Fruit fly (Drosophila melanogaster) whole organism, prepupa: ENCODE results near the gene CG11601.
A peak's percentile ranks its signal among the peaks of the same experiment; 100 is the strongest.

Experiments
- Blimp-1 ChIP-seq: fragments of 200-800 bp; sonication (Bioruptor generic); optimal IDR thresholded peaks from 3 replicates; lab custom pipeline; 2017; ENCODE audit warnings: missing biosample characterization, missing genetic modification characterization, mild to moderate bottlenecking, moderate library complexity, missing genetic modification reagents
- CG10631 ChIP-seq: fragments of 200-800 bp; sonication (Bioruptor generic); optimal IDR thresholded peaks from 2 replicates; lab custom pipeline; 2016; ENCODE audit warnings: missing biosample characterization, missing genetic modification characterization
- CG10669 ChIP-seq: fragments of 200-800 bp; sonication (Bioruptor generic); optimal IDR thresholded peaks from 3 replicates; lab custom pipeline; 2018; ENCODE audit warnings: missing biosample characterization, mild to moderate bottlenecking, missing genetic modification characterization, moderate library complexity
- CG11762 ChIP-seq: fragments of 200-800 bp; sonication (Bioruptor generic); optimal IDR thresholded peaks from 3 replicates; lab custom pipeline; 2016; ENCODE audit warnings: missing biosample characterization, missing genetic modification characterization; ENCODE audit not compliant: insufficient read depth
- CG11902 ChIP-seq: fragments of 200-800 bp; sonication (Bioruptor generic); optimal IDR thresholded peaks from 3 replicates; lab custom pipeline; 2016; ENCODE audit warnings: missing biosample characterization, missing genetic modification characterization
- CG15336 ChIP-seq: fragments of 200-800 bp; sonication (Bioruptor generic); IDR thresholded peaks from 2 replicates; pipeline ENCODE4 v1.3.6; 2022; ENCODE audit warnings: missing biosample characterization, missing genetic modification characterization
- CG16779 ChIP-seq: fragments of 200-800 bp; sonication (Bioruptor generic); optimal IDR thresholded peaks from 3 replicates; lab custom pipeline; 2017; ENCODE audit warnings: missing biosample characterization, mild to moderate bottlenecking, missing genetic modification characterization
- CG3032 ChIP-seq: fragments of 200-800 bp; optimal IDR thresholded peaks from 2 replicates; lab custom pipeline; 2019; ENCODE audit warnings: missing biosample characterization, mild to moderate bottlenecking, missing genetic modification characterization, moderate library complexity
- CG31627 ChIP-seq: fragments of 200-800 bp; sonication (Bioruptor generic); optimal IDR thresholded peaks from 3 replicates; lab custom pipeline; 2016; ENCODE audit warnings: missing biosample characterization, missing genetic modification characterization
- CG34406 ChIP-seq: fragments of 200-800 bp; sonication (Bioruptor generic); optimal IDR thresholded peaks from 3 replicates; lab custom pipeline; 2016; ENCODE audit warnings: missing biosample characterization, missing genetic modification characterization
- CG3919 ChIP-seq: fragments of 200-800 bp; sonication (Bioruptor generic); optimal IDR thresholded peaks from 3 replicates; lab custom pipeline; 2016; ENCODE audit warnings: missing biosample characterization, missing genetic modification characterization
- CG4318 ChIP-seq: fragments of 200-800 bp; sonication (Bioruptor generic); optimal IDR thresholded peaks from 3 replicates; lab custom pipeline; 2017; ENCODE audit warnings: missing biosample characterization, mild to moderate bottlenecking, missing genetic modification characterization
- CG6163 ChIP-seq: fragments of 200-800 bp; sonication (Bioruptor generic); IDR thresholded peaks from 3 replicates; pipeline ENCODE4 v1.3.6; 2022; ENCODE audit warnings: missing biosample characterization, missing genetic modification characterization
- CG6276 ChIP-seq: fragments of 200-800 bp; sonication (Bioruptor generic); optimal IDR thresholded peaks from 2 replicates; lab custom pipeline; 2017; ENCODE audit warnings: missing biosample characterization, mild to moderate bottlenecking, missing genetic modification characterization
- CG6808 ChIP-seq: fragments of 200-800 bp; sonication (Bioruptor generic); optimal IDR thresholded peaks from 3 replicates; lab custom pipeline; 2017; ENCODE audit warnings: missing biosample characterization, missing genetic modification characterization, mild to moderate bottlenecking, moderate library complexity, missing genetic modification reagents
- CG8119 ChIP-seq: fragments of 200-800 bp; sonication (Bioruptor generic); IDR thresholded peaks from 3 replicates; pipeline ENCODE4 v1.3.6; 2022; ENCODE audit warnings: missing biosample characterization, missing genetic modification characterization
- CG8319 ChIP-seq: fragments of 200-800 bp; sonication (Bioruptor generic); optimal IDR thresholded peaks from 3 replicates; lab custom pipeline; 2016; ENCODE audit warnings: missing biosample characterization, missing genetic modification characterization
- CG8632 ChIP-seq: fragments of 200-800 bp; sonication (Bioruptor generic); optimal IDR thresholded peaks from 3 replicates; lab custom pipeline; 2016; ENCODE audit warnings: missing biosample characterization, missing genetic modification characterization
- CG9139 ChIP-seq: fragments of 200-800 bp; sonication (Bioruptor generic); optimal IDR thresholded peaks from 3 replicates; lab custom pipeline; 2017; ENCODE audit warnings: missing biosample characterization, mild to moderate bottlenecking, missing genetic modification characterization
- Eip75B ChIP-seq: fragments of 200-800 bp; sonication (Bioruptor generic); optimal IDR thresholded peaks from 3 replicates; lab custom pipeline; 2016; ENCODE audit warnings: missing biosample characterization, missing genetic modification characterization
- Eip78C ChIP-seq: fragments of 200-800 bp; sonication (Bioruptor generic); peaks from one replicate; lab custom pipeline; 2016; ENCODE audit warnings: missing biosample characterization, missing genetic modification characterization
- Eip93F ChIP-seq: fragments of 200-800 bp; sonication (Bioruptor generic); optimal IDR thresholded peaks from 2 replicates; lab custom pipeline; 2016; ENCODE audit warnings: missing biosample characterization, mild to moderate bottlenecking, missing genetic modification characterization
- Ets21C ChIP-seq: fragments of 200-800 bp; sonication (Bioruptor generic); optimal IDR thresholded peaks from 3 replicates; lab custom pipeline; 2016; ENCODE audit warnings: missing biosample characterization, missing genetic modification characterization
- Ets96B ChIP-seq: fragments of 200-800 bp; optimal IDR thresholded peaks from 2 replicates; lab custom pipeline; 2019; ENCODE audit warnings: missing biosample characterization, mild to moderate bottlenecking, missing genetic modification characterization, moderate library complexity
- Gug ChIP-seq: fragments of 200-800 bp; sonication (Bioruptor generic); IDR thresholded peaks from 2 replicates; pipeline ENCODE4 v1.3.6; 2022; ENCODE audit warnings: missing biosample characterization, missing genetic modification characterization
- Hr39 ChIP-seq: fragments of 200-800 bp; sonication (Bioruptor generic); optimal IDR thresholded peaks from 2 replicates; lab custom pipeline; 2016; ENCODE audit warnings: missing biosample characterization, missing genetic modification characterization
- Hr4 ChIP-seq: fragments of 200-800 bp; sonication (Bioruptor generic); optimal IDR thresholded peaks from 3 replicates; lab custom pipeline; 2016; ENCODE audit warnings: missing biosample characterization, missing genetic modification characterization
- Lpt ChIP-seq: fragments of 200-800 bp; sonication (Bioruptor generic); optimal IDR thresholded peaks from 3 replicates; lab custom pipeline; 2016; ENCODE audit warnings: missing biosample characterization, missing genetic modification characterization
- Met ChIP-seq: fragments of 200-800 bp; sonication (Bioruptor generic); optimal IDR thresholded peaks from 3 replicates; lab custom pipeline; 2016; ENCODE audit warnings: missing biosample characterization, missing genetic modification characterization
- OdsH ChIP-seq: fragments of 200-800 bp; sonication (Bioruptor generic); optimal IDR thresholded peaks from 3 replicates; lab custom pipeline; 2016; ENCODE audit warnings: missing biosample characterization, missing genetic modification characterization
- Smox ChIP-seq: fragments of 200-800 bp; sonication (Bioruptor generic); optimal IDR thresholded peaks from 3 replicates; lab custom pipeline; 2016; ENCODE audit warnings: missing biosample characterization, missing genetic modification characterization
- Sox102F ChIP-seq: fragments of 200-800 bp; sonication (Bioruptor generic); optimal IDR thresholded peaks from 2 replicates; lab custom pipeline; 2016; ENCODE audit warnings: missing biosample characterization, mild to moderate bottlenecking, missing genetic modification characterization
- Sox14 ChIP-seq: fragments of 200-800 bp; sonication (Bioruptor generic); optimal IDR thresholded peaks from 3 replicates; lab custom pipeline; 2016; ENCODE audit warnings: missing biosample characterization, missing genetic modification characterization
- Sox15 ChIP-seq: fragments of 200-800 bp; sonication (Bioruptor generic); optimal IDR thresholded peaks from 3 replicates; lab custom pipeline; 2016; ENCODE audit warnings: missing biosample characterization, missing genetic modification characterization
- acj6 ChIP-seq: fragments of 200-800 bp; sonication (Bioruptor generic); optimal IDR thresholded peaks from 3 replicates; lab custom pipeline; 2016; ENCODE audit warnings: missing biosample characterization, missing genetic modification characterization
- cyc ChIP-seq: fragments of 200-800 bp; sonication (Bioruptor generic); optimal IDR thresholded peaks from 3 replicates; lab custom pipeline; 2016; ENCODE audit warnings: missing biosample characterization, missing genetic modification characterization
- dac ChIP-seq: fragments of 200-800 bp; sonication (Bioruptor generic); optimal IDR thresholded peaks from 2 replicates; lab custom pipeline; 2017; ENCODE audit warnings: missing biosample characterization, mild to moderate bottlenecking, missing genetic modification characterization
- dsx ChIP-seq: fragments of 200-800 bp; optimal IDR thresholded peaks from 3 replicates; lab custom pipeline; 2019; ENCODE audit warnings: missing biosample characterization, mild to moderate bottlenecking, missing genetic modification characterization, moderate library complexity; ENCODE audit not compliant: poor library complexity, severe bottlenecking
- eg ChIP-seq: fragments of 200-800 bp; sonication (Bioruptor generic); IDR thresholded peaks from 3 replicates; pipeline ENCODE4 v1.3.6; 2022; ENCODE audit warnings: missing biosample characterization, missing genetic modification characterization
- esn ChIP-seq: fragments of 200-800 bp; sonication (Bioruptor generic); optimal IDR thresholded peaks from 2 replicates; lab custom pipeline; 2016; ENCODE audit warnings: missing biosample characterization, mild to moderate bottlenecking, missing genetic modification characterization, moderate library complexity
- fd59A ChIP-seq: fragments of 200-800 bp; sonication (Bioruptor generic); optimal IDR thresholded peaks from 2 replicates; lab custom pipeline; 2017; ENCODE audit warnings: missing biosample characterization, mild to moderate bottlenecking, missing genetic modification characterization, missing genetic modification reagents
- fkh ChIP-seq: fragments of 200-800 bp; sonication (Bioruptor generic); optimal IDR thresholded peaks from 3 replicates; lab custom pipeline; 2017; ENCODE audit warnings: missing biosample characterization, mild to moderate bottlenecking, missing genetic modification characterization, moderate library complexity
- lz ChIP-seq: fragments of 200-800 bp; sonication (Bioruptor generic); optimal IDR thresholded peaks from 3 replicates; lab custom pipeline; 2016; ENCODE audit warnings: missing biosample characterization, missing genetic modification characterization
- net ChIP-seq: fragments of 200-800 bp; sonication (Bioruptor generic); optimal IDR thresholded peaks from 3 replicates; lab custom pipeline; 2016; ENCODE audit warnings: missing biosample characterization, missing genetic modification characterization
- salr ChIP-seq, 2 experiments: fragments of 200-800 bp; sonication (Bioruptor generic); optimal IDR thresholded peaks; 3 replicates each; lab custom pipeline; 2016 to 2018; ENCODE audit warnings: missing biosample characterization in 2 of 2, missing genetic modification characterization in 2 of 2, mild to moderate bottlenecking in 1 of 2
- spab ChIP-seq: fragments of 200-800 bp; sonication (Bioruptor generic); optimal IDR thresholded peaks from 2 replicates; lab custom pipeline; 2017; ENCODE audit warnings: missing biosample characterization, mild to moderate bottlenecking, missing genetic modification characterization, missing genetic modification reagents
- ss ChIP-seq, 2 experiments: fragments of 200-800 bp; sonication (Bioruptor generic); optimal IDR thresholded peaks; 2 replicates in 1 of 2; 3 replicates in 1 of 2; lab custom pipeline; 2017 to 2018; ENCODE audit warnings: mild to moderate bottlenecking in 2 of 2, missing biosample characterization in 2 of 2, missing genetic modification characterization in 2 of 2, moderate library complexity in 1 of 2
- svp ChIP-seq: fragments of 200-800 bp; sonication (Bioruptor generic); peaks from one replicate; lab custom pipeline; 2016; ENCODE audit warnings: missing biosample characterization, missing genetic modification characterization
- topi ChIP-seq: fragments of 200-800 bp; sonication (Bioruptor generic); optimal IDR thresholded peaks from 3 replicates; lab custom pipeline; 2016; ENCODE audit warnings: missing biosample characterization, missing genetic modification characterization
- vri ChIP-seq: fragments of 200-800 bp; sonication (Bioruptor generic); optimal IDR thresholded peaks from 3 replicates; lab custom pipeline; 2016; ENCODE audit warnings: missing biosample characterization, mild to moderate bottlenecking, missing genetic modification characterization

The CG11601 gene

dm6 chr2L:305646-306045 is 22.6 kb upstream of the CG11601 start, which contains the start of gene Plc21C:
Plc21C (plus strand) TSS chr2L:305935.
- TF ChIP-seq Ets21C (GFP tag; lab: Kevin White, UChicago) (peak; percentile 47), Sox102F (GFP tag; lab: Kevin White, UChicago) (peak; percentile 33), CG8119 (no peak), Eip78C (GFP tag; lab: Kevin White, UChicago) (peak; percentile 77), Hr39 (GFP tag; lab: Kevin White, UChicago) (peak; percentile 55), net (no peak), CG10669 (GFP tag; lab: Kevin White, UChicago) (no peak), CG3919 (peak; percentile 37), spab (GFP tag; lab: Kevin White, UChicago) (no peak), Eip93F (GFP tag; lab: Kevin White, UChicago) (peak; percentile 45), CG11902 (peak; percentile 2), salr (GFP tag; optimal IDR thresholded peaks at IDR 0.05; lab: Kevin White, UChicago) (no peak), cyc (GFP tag; lab: Kevin White, UChicago) (peak; percentile 41), lz (GFP tag; lab: Kevin White, UChicago) (peak; percentile 43), esn (GFP tag; lab: Kevin White, UChicago) (peak; percentile 51), dsx (GFP tag; lab: Kevin White, UChicago) (peak; percentile 29), CG15336 (no peak), fkh (GFP tag; lab: Kevin White, UChicago) (no peak), Eip75B (GFP tag; lab: Kevin White, UChicago) (peak; percentile 57), Lpt (GFP tag; lab: Kevin White, UChicago) (no peak), CG34406 (GFP tag; lab: Kevin White, UChicago) (no peak), dac (no peak), fd59A (GFP tag; lab: Kevin White, UChicago) (no peak), CG8632 (no peak), eg (no peak), CG4318 (GFP tag; lab: Kevin White, UChicago) (no peak), Sox14 (peak; percentile 67), vri (no peak), CG6808 (GFP tag; lab: Kevin White, UChicago) (peak; percentile 91), CG3032 (tag; lab: Kevin White, UChicago) (peak; percentile 32), CG31627 (peak; percentile 61), Met (GFP tag; lab: Kevin White, UChicago) (peak; percentile 4), svp (GFP tag; lab: Kevin White, UChicago) (peak; percentile 76), CG16779 (tag; lab: Kevin White, UChicago) (peak; percentile 34), topi (GFP tag; lab: Kevin White, UChicago) (peak; percentile 39), Sox15 (GFP tag; lab: Kevin White, UChicago) (peak; percentile 2), ss (GFP tag; optimal IDR thresholded peaks at IDR 0.05; lab: Kevin White, UChicago) (no peak), CG6163 (GFP tag; lab: Robert Waterston, UW) (no peak), Smox (GFP tag; lab: Kevin White, UChicago) (peak; percentile 43), acj6 (GFP tag; lab: Kevin White, UChicago) (peak; percentile 39), Gug (GFP tag; lab: Robert Waterston, UW) (no peak), Ets96B (tag; lab: Kevin White, UChicago) (peak; percentile 2), CG11762 (GFP tag; lab: Kevin White, UChicago) (no peak), CG6276 (GFP tag; lab: Kevin White, UChicago) (no peak), OdsH (GFP tag; lab: Kevin White, UChicago) (peak; percentile 29), CG10631 (peak; percentile 34), CG9139 (GFP tag; lab: Kevin White, UChicago) (no peak), CG8319 (GFP tag; lab: Kevin White, UChicago) (no peak), Hr4 (peak; percentile 40), Blimp-1 (GFP tag; lab: Kevin White, UChicago) (no peak)
